Worm (Caenorhabditis elegans) whole organism, L1 larva: Measurements from ENCODE around the gene C54C6.5.

Source experiments
- fos-1 ChIP-seq: fragments of 150-350 bp; optimal IDR thresholded peaks from 2 replicates; lab custom pipeline; 2014; ENCODE audit warnings: missing biosample characterization, missing genetic modification characterization
- nhr-11 ChIP-seq: fragments of 150-350 bp; optimal IDR thresholded peaks from 2 replicates; lab custom pipeline; 2014; ENCODE audit warnings: missing biosample characterization, missing genetic modification characterization
- rnt-1 ChIP-seq: sonication (generic microtip); optimal IDR thresholded peaks from 2 replicates; lab custom pipeline; 2016; ENCODE audit warnings: mild to moderate bottlenecking, missing genetic modification characterization, moderate library complexity, missing compliant biosample characterization
- snpc-4 ChIP-seq: fragments of 150-350 bp; optimal IDR thresholded peaks from 2 replicates; lab custom pipeline; 2014; ENCODE audit warnings: missing biosample characterization, missing genetic modification characterization
- unc-98 ChIP-seq: fragments of 200-800 bp; sonication (Bioruptor generic); IDR thresholded peaks from 2 replicates; pipeline ENCODE4 v1.3.6; 2022; ENCODE audit warnings: missing genetic modification characterization, missing compliant biosample characterization

ce11 chrIII:3560235-3560634 lies 10.6 kb upstream of the C54C6.5 start:
- TF ChIP-seq rnt-1 (tag; lab: Kevin White, UChicago) = no peak
- TF ChIP-seq nhr-11 (tag; lab: Kevin White, UChicago) = no peak
- no peak for TF ChIP-seq unc-98 (GFP tag; lab: Robert Waterston, UW)
- no peak for TF ChIP-seq snpc-4
- no peak for TF ChIP-seq fos-1 (tag; lab: Kevin White, UChicago)
